Fruit fly (Drosophila melanogaster) whole organism, pupa: ENCODE results near the gene CG6927.

Experiments used
- CG10348 ChIP-seq: fragments of 200-800 bp; sonication (Bioruptor generic); IDR thresholded peaks from 2 replicates; pipeline ENCODE4 v1.3.6; 2022; ENCODE audit warnings: missing biosample characterization, missing genetic modification characterization
- CG12605 ChIP-seq: fragments of 200-800 bp; sonication (Bioruptor generic); IDR thresholded peaks from 2 replicates; pipeline ENCODE4 v1.3.6; 2022; ENCODE audit warnings: missing biosample characterization, missing genetic modification characterization
- CG13204 ChIP-seq: fragments of 200-800 bp; sonication (Bioruptor generic); optimal IDR thresholded peaks from 2 replicates; lab custom pipeline; 2018; ENCODE audit warnings: missing biosample characterization, mild to moderate bottlenecking, missing genetic modification characterization, moderate library complexity
- CG14655 ChIP-seq: fragments of 200-800 bp; sonication (Bioruptor generic); optimal IDR thresholded peaks from 3 replicates; lab custom pipeline; 2017; ENCODE audit warnings: mild to moderate bottlenecking, missing biosample characterization, missing genetic modification reagents, missing genetic modification characterization
- CG15710 ChIP-seq: fragments of 200-800 bp; sonication (Bioruptor generic); optimal IDR thresholded peaks from 2 replicates; lab custom pipeline; 2018; ENCODE audit warnings: missing biosample characterization, mild to moderate bottlenecking, missing genetic modification characterization, moderate library complexity
- CG17806 ChIP-seq: fragments of 200-800 bp; sonication (Bioruptor generic); optimal IDR thresholded peaks from 2 replicates; lab custom pipeline; 2018; ENCODE audit warnings: missing biosample characterization, mild to moderate bottlenecking, missing genetic modification characterization, moderate library complexity
- CG32121 ChIP-seq: fragments of 200-800 bp; sonication (Bioruptor generic); IDR thresholded peaks from 2 replicates; pipeline ENCODE4 v1.3.6; 2022; ENCODE audit warnings: missing biosample characterization, missing genetic modification characterization
- CG34367 ChIP-seq: fragments of 200-800 bp; sonication (Bioruptor generic); optimal IDR thresholded peaks from 2 replicates; lab custom pipeline; 2018; ENCODE audit warnings: missing biosample characterization, mild to moderate bottlenecking, missing genetic modification characterization
- CG4496 ChIP-seq: fragments of 200-800 bp; sonication (Bioruptor generic); IDR thresholded peaks from 3 replicates; pipeline ENCODE4 v1.3.6; 2022; ENCODE audit warnings: missing biosample characterization, missing genetic modification characterization
- CG8159 ChIP-seq: fragments of 200-800 bp; sonication (Bioruptor generic); optimal IDR thresholded peaks from 3 replicates; lab custom pipeline; 2018; ENCODE audit warnings: missing biosample characterization, mild to moderate bottlenecking, missing genetic modification characterization, moderate library complexity
- CG8301 ChIP-seq: fragments of 200-800 bp; sonication (Bioruptor generic); optimal IDR thresholded peaks from 2 replicates; lab custom pipeline; 2018; ENCODE audit warnings: missing biosample characterization, mild to moderate bottlenecking, missing genetic modification characterization
- CG9948 ChIP-seq: fragments of 200-800 bp; sonication (Bioruptor generic); optimal IDR thresholded peaks from 2 replicates; lab custom pipeline; 2018; ENCODE audit warnings: missing biosample characterization, mild to moderate bottlenecking, missing genetic modification characterization, moderate library complexity
- D1 ChIP-seq: fragments of 200-800 bp; sonication (Bioruptor generic); optimal IDR thresholded peaks from 2 replicates; lab custom pipeline; 2018; ENCODE audit warnings: missing biosample characterization, mild to moderate bottlenecking, missing genetic modification characterization, moderate library complexity
- EcR ChIP-seq: fragments of 200-800 bp; sonication (Bioruptor generic); optimal IDR thresholded peaks from 3 replicates; lab custom pipeline; 2019; ENCODE audit warnings: missing biosample characterization, missing genetic modification characterization, mild to moderate bottlenecking, moderate library complexity, missing genetic modification reagents
- Ets98B ChIP-seq: fragments of 200-800 bp; sonication (Bioruptor generic); IDR thresholded peaks from 2 replicates; pipeline ENCODE4 v1.3.6; 2022; ENCODE audit warnings: missing biosample characterization, missing genetic modification characterization
- Pif1A ChIP-seq: fragments of 200-800 bp; sonication (Bioruptor generic); optimal IDR thresholded peaks from 3 replicates; lab custom pipeline; 2016; ENCODE audit warnings: missing biosample characterization, missing genetic modification characterization
- Pif1B ChIP-seq: fragments of 200-800 bp; sonication (Bioruptor generic); optimal IDR thresholded peaks from 3 replicates; lab custom pipeline; 2016; ENCODE audit warnings: missing biosample characterization, missing genetic modification characterization
- Snoo ChIP-seq: fragments of 200-800 bp; sonication (Bioruptor generic); optimal IDR thresholded peaks from 3 replicates; lab custom pipeline; 2017; ENCODE audit warnings: missing biosample characterization, mild to moderate bottlenecking, missing genetic modification characterization, inconsistent platforms
- fd96Ca ChIP-seq: fragments of 200-800 bp; sonication (Bioruptor generic); IDR thresholded peaks from 3 replicates; pipeline ENCODE4 v1.3.6; 2022; ENCODE audit warnings: missing biosample characterization, missing genetic modification characterization
- gl ChIP-seq: fragments of 200-800 bp; sonication (Bioruptor generic); optimal IDR thresholded peaks from 2 replicates; lab custom pipeline; 2018; ENCODE audit warnings: missing biosample characterization, mild to moderate bottlenecking, missing genetic modification characterization
- rn ChIP-seq: fragments of 200-800 bp; sonication (Bioruptor generic); IDR thresholded peaks from 2 replicates; pipeline ENCODE4 v1.3.6; 2022; ENCODE audit warnings: missing biosample characterization, missing genetic modification characterization

The CG6927 gene

DNA sequence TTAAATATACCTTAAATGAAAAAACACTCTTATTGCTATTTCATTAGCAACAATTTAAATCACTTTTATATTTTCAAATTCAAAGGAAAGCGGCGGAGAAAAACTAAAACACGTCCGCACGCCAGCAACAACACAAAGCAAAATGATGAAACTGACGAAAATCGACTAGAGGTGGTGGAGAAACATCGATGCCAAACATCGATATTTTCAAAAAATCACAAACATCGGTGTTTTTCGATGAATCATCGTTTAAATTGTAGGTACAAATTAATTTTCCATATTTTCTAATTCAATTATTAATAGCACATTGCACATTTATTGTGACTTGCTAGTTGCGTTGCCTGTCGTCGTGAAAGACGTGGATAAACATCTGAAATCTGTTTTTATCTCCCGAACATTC is 24.3 kb downstream of the CG6927 start:
- no peak for TF ChIP-seq CG17806 (tag; lab: Kevin White, UChicago)
- TF ChIP-seq CG34367 (tag; lab: Kevin White, UChicago), result no peak
- TF ChIP-seq CG12605, result no peak
- no peak for TF ChIP-seq CG15710 (tag; lab: Kevin White, UChicago)
- no peak for TF ChIP-seq Ets98B (GFP tag; lab: Robert Waterston, UW)
- no peak for TF ChIP-seq CG4496
- TF ChIP-seq CG9948, result no peak
- no peak for TF ChIP-seq fd96Ca (GFP tag; lab: Robert Waterston, UW)
- TF ChIP-seq rn (GFP tag; lab: Robert Waterston, UW), result no peak

- TF ChIP-seq CG8301 (peak; percentile 9), CG12605 (no peak), EcR (GFP tag; lab: Kevin White, UChicago) (peak; percentile 4), CG32121 (GFP tag; lab: Robert Waterston, UW) (no peak), CG15710 (tag; lab: Kevin White, UChicago) (peak; percentile 37), Pif1B (GFP tag; lab: Kevin White, UChicago) (peak; percentile 26), CG14655 (peak; percentile 24), D1 (tag; lab: Kevin White, UChicago) (no peak), CG10348 (GFP tag; lab: Robert Waterston, UW) (no peak), CG8159 (tag; lab: Kevin White, UChicago) (peak; percentile 36), Pif1A (GFP tag; lab: Kevin White, UChicago) (peak; percentile 56), CG17806 (tag; lab: Kevin White, UChicago) (peak; percentile 27), CG4496 (no peak), CG9948 (peak; percentile 13), Snoo (tag; lab: Kevin White, UChicago) (peak; percentile 16), gl (tag; lab: Kevin White, UChicago) (no peak)
These were observed 29.5 kb downstream of the CG6927 start for dm6 chrX:4935979-4936843.

DNA sequence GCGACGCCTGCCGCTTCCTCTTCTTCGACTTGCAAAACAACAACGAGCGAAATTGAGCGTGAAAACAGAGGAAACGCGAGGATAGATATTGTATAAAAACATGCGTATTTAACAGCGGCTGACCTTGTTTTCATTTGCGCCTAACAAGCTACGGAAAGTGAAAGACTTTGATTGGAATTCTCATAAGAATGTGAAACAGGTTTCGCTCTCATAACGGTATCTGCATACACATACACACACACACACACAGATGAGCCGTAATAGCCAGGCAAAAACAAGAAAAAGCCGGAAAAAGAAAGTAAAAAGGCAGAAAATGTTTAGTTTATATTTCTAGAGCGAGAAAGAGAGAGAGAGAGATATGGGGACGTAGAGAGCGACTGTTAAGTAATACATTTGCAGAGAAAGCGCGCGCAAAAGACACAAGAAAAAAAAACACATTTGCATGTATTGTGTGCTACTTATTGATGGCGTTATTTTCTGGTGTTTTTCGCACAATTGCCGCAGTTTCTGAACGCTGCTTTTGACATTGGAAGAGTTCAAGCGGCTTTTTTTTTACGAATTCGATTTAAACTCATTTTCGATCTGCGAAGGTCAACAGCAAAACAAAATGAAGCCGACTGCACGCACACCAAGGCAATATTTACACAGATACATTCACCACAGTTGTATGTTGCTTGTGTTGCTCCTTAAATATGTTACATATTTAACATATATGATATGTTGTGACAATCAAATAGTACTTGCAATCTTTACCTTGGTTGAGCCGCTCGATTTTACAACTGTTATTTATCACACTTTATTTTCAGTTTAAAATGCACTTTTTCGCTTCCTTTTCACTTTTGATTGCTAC is 30.7 kb downstream of the CG6927 start:
- TF ChIP-seq CG15710 (tag; lab: Kevin White, UChicago) (no peak), Pif1A (GFP tag; lab: Kevin White, UChicago) (peak; percentile 7), CG10348 (GFP tag; lab: Robert Waterston, UW) (no peak), Pif1B (GFP tag; lab: Kevin White, UChicago) (peak; percentile 14), EcR (GFP tag; lab: Kevin White, UChicago) (peak; percentile 31)

DNA sequence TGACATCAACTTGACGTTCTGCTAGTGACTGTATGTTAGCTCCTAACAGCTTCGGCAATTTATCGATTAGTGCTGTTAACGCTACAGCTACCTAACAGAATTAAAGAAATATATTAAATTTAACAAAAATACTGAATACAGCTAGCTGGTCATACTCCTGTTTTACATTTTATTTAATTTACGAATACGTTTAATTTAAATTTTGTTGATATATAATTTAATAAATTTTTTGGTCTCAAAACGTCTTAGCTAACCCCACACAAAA is 31.3 kb downstream of the CG6927 start, which contains the start of gene CG44774:
TSS of gene CG44774 (minus strand) at position 34 of the 265 bp plus-strand sequence.
- TF ChIP-seq CG12605 (no peak), Pif1A (GFP tag; lab: Kevin White, UChicago) (no peak), CG4496 (no peak), CG9948 (no peak), CG13204 (GFP tag; lab: Kevin White, UChicago) (no peak), D1 (tag; lab: Kevin White, UChicago) (no peak), rn (GFP tag; lab: Robert Waterston, UW) (no peak)
- TF ChIP-seq, all 21 proteins: peak for 0

- no peak for TF ChIP-seq CG8301
- TF ChIP-seq CG14655, result no peak
- TF ChIP-seq D1 (tag; lab: Kevin White, UChicago), result no peak
- no peak for TF ChIP-seq CG8159 (tag; lab: Kevin White, UChicago)
- TF ChIP-seq EcR (GFP tag; lab: Kevin White, UChicago), result peak; percentile 8
- TF ChIP-seq Pif1A (GFP tag; lab: Kevin White, UChicago), result no peak
These were observed 32.3 kb downstream of the CG6927 start, which contains the start of gene Ptp4E for dm6 chrX:4938986-4939385. Ptp4E (plus strand) TSS chrX:4939128.

dm6 chrX:4939788-4940441 is 33.2 kb downstream of the CG6927 start:
- peak; percentile 97 for TF ChIP-seq CG8301
- TF ChIP-seq Snoo (tag; lab: Kevin White, UChicago), result peak; percentile 92
- TF ChIP-seq Ets98B (GFP tag; lab: Robert Waterston, UW), result peak; percentile 99
- TF ChIP-seq CG13204 (GFP tag; lab: Kevin White, UChicago), result peak; percentile 89
- TF ChIP-seq CG10348 (GFP tag; lab: Robert Waterston, UW), result peak; percentile 96
- TF ChIP-seq CG12605, result peak; percentile 95
- peak; percentile 99 for TF ChIP-seq CG4496
- TF ChIP-seq Pif1A (GFP tag; lab: Kevin White, UChicago), result peak; percentile 95
- TF ChIP-seq gl (tag; lab: Kevin White, UChicago), result peak; percentile 90
- TF ChIP-seq D1 (tag; lab: Kevin White, UChicago), result peak; percentile 79
- peak; percentile 97 for TF ChIP-seq CG14655
- TF ChIP-seq CG8159 (tag; lab: Kevin White, UChicago), result peak; percentile 94
- TF ChIP-seq CG32121 (GFP tag; lab: Robert Waterston, UW), result peak; percentile 98
- no peak for TF ChIP-seq EcR (GFP tag; lab: Kevin White, UChicago)
- TF ChIP-seq CG9948, result peak; percentile 92
- TF ChIP-seq CG15710 (tag; lab: Kevin White, UChicago), result peak; percentile 96
- TF ChIP-seq Pif1B (GFP tag; lab: Kevin White, UChicago), result peak; percentile 95
- peak; percentile 96 for TF ChIP-seq rn (GFP tag; lab: Robert Waterston, UW)
- TF ChIP-seq CG34367 (tag; lab: Kevin White, UChicago), result peak; percentile 95
- TF ChIP-seq fd96Ca (GFP tag; lab: Robert Waterston, UW), result peak; percentile 99
- TF ChIP-seq CG17806 (tag; lab: Kevin White, UChicago), result peak; percentile 94
